Fruit fly (Drosophila melanogaster) S2 (cell line): ENCODE results near the gene mthl11.

ENCODE experiments used
- CG8478 ChIP-seq: fragments of >200 bp; optimal IDR thresholded peaks from 2 replicates; lab custom pipeline; 2018
- CTCF ChIP-seq, 2 experiments: fragments of >200 bp; optimal IDR thresholded peaks; 2 replicates each; lab custom pipeline; 2018

dm6 chr3R:10369799-10370198 lies 31.0 kb upstream of the mthl11 start:
- no peak for TF ChIP-seq CG8478 (lab: Kevin White, UChicago)
- no peak for TF ChIP-seq CTCF (optimal IDR thresholded peaks at IDR 0.05; lab: Kevin White, UChicago)
